Fruit fly (Drosophila melanogaster) whole organism, larva: ENCODE measurements around the gene CG14427.
A peak's percentile ranks its signal among the peaks of the same experiment; 100 is the strongest.

Experiments
- noc ChIP-seq: fragments of 200-800 bp; sonication (Bioruptor generic); optimal IDR thresholded peaks from 3 replicates; lab custom pipeline; 2019; ENCODE audit warnings: missing biosample characterization, mild to moderate bottlenecking, missing genetic modification characterization, moderate library complexity

Gene CG14427

DNA sequence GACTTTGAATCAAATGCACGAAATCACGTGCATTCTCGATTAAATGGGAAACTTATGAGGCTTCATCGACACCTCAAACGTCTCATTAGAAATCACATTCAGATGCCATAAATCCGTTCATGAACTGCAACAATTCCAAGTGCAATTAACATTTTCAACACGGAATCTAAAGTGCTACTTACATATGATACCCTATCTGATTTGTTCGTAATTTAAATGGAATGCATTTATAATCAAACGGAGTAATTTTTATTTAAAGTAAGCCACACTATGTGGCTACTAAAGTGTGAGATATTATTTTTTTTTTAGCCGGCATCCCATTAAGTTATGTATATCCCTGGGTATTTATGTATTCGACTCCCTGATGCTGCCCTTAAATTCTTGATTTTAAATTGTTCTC is 32.7 kb upstream of the CG14427 start:
- no peak for TF ChIP-seq noc (tag; lab: Kevin White, UChicago)

DNA sequence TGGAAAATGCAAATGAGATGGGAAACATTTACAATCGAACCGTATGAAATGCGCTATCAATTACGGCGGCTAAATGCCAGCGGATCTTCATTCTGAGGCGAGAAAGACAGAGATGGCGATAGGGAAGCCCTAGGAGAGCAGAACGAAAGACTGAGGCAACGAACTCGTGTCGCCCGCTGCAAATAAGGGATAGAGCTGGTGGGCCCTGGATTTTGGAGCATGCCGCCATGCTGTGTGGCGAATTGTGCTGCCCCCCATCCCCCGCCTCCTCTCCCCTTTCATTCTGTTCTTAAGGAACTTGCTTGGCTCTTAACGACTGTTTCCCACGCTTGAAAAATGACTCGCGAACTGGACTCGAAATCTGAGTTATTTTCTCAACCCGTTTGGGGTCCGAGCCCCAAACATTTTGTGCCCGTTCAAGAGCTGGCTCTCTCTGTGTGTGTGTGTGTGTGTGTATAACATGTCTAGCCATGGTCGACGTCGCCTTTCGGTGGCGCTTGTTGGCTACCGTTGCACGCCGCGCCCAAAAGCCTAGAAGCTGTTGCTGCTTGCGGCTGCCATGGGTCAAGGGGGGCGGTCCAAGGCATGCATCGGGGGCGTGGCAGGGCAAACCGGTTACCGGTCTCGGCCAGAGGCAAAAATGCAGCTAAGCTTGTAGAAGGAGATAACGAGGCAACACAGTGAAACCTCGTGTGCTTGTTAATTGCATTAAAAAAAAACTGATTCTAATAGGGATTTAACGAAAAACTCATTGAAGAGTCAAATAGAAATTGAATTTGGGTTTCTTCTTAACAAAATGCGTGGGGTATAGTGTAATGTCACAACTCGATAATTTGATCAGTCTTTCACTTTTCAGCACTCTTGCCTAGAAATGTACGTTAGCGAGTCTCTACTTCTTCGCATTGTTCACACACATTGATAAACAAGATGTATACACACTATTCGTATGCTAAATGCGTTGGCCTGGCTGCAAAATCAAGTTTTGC is 32.0 kb upstream of the CG14427 start:
- TF ChIP-seq noc (tag; lab: Kevin White, UChicago), result no peak

DNA sequence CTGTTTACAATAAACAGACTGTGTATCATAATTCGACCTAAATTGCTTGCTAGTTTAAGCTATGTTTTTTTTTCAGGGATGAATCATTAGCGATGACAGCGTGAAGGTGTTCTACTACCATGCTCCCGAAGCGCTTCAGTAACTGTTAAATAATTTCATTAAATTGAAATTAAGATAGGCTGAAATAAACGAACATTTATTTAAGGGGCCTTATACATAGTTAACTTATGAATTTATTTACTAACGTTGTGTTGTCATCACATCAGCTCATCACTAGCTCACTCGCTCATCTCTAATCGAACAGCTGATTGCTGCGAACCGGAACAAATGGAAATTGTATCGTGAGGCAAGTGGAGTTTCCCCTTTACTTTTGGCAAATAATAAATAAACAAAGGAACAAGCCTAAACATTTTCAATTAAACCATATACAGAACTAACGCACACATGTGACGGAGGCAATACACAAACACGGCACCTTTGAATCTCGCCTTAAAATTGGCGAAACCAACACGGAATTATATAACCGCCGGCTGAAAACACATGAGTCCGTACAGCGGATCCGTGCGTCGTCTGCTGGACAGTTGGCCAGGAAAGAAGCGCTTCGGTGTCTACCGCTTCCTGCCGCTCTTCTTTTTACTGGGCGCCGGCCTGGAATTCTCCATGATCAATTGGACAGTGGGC is 29.2 kb upstream of the CG14427 start, which contains the start of the genes cm, sloth1 and sloth2:
TSS of gene cm (minus strand) at position 83 of the 681 bp plus-strand sequence.
TSS of gene sloth1 (plus strand) at position 295 of the 681 bp plus-strand sequence.
TSS of gene sloth2 (plus strand) at position 295 of the 681 bp plus-strand sequence.
- peak; percentile 85 for TF ChIP-seq noc (tag; lab: Kevin White, UChicago)

DNA sequence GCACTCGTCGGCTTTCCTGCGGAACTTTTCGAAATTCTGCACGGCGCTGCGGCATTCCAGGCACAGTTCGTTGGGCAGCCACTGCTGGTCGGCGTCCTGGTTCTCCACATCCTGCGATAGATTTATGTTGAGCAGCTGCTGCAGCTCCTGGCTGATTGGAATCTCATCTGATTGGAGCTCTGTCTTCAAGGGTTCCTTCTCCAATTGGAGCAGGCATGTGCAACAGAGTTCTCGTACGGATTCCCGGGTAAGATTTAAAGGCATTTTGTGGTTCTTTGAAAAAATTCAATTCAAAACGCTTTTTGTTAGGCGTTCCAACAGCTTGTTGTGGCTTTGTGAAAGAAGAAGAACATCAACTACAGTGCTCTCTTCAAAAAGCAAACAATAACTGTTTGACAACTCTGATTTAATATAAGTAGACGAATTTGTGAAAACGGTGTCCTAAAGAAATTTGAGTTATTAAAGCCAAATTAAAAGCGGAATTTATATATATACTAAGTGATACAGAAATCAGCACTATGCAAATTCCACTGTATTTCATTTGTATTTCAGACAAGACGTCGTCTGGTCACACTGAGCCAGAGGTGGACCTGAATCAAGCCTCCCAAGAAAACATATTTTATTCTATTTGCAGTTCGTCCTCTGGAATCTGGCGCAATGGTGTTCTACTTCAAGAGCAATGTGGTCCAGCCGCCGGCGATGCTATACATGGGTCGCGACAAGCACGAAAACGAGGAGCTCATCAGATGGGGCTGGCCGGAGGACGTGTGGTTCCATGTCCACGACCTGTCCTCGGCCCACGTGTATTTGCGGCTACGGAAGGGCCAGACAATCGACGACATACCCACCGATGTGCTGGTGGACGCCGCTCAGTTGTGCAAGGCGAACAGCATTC is 26.8 kb upstream of the CG14427 start, which contains the start of the genes CG3032 and CG4593:
TSS of gene CG3032 (minus strand) at position 562 of the 895 bp plus-strand sequence.
TSS of gene CG4593 (plus strand) at position 568 of the 895 bp plus-strand sequence.
- peak; percentile 75 for TF ChIP-seq noc (tag; lab: Kevin White, UChicago)

DNA sequence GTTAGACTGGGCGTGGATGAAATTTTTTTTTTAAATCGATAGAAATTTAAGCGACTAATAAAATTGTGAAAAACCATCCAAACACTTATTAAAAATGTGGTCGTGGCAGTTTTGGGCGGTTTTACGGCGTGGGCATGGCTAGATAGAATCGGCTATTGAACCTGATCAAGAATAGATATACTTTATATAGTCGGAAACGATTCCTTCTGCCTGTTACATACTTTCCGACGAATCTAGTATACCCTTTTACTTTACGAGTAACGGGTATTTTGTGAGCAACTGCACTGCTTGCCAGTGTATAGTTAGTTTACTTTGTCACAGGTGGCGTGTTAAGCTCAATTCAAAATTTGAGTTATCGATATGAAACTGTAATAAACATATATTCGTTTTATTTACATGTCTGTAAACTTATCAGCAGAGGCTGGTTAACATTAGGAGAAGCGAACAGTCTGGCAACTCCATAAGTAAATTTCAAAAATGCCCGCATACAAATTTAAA is 25.4 kb upstream of the CG14427 start:
- TF ChIP-seq noc (tag; lab: Kevin White, UChicago), result no peak

DNA sequence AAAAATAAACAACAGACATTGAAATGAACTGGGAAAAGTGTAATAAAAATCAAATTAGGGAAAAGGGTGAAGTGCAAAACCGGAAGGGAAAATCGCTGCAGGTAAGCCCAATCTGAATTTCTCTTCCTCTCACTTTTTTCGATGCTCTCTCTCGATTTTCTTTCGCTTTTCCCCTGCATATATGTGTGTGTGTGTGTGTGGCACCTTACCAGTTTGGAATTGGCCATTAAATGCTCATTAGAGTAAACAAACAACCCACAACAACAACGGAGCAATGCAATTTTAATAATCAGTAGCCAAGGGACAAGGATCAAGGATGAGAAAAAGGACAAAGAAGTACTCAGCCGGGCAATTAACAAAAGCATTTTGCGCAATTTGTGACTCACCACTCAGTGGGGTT is 5.5 kb upstream of the CG14427 start:
- TF ChIP-seq noc (tag; lab: Kevin White, UChicago), result no peak

DNA sequence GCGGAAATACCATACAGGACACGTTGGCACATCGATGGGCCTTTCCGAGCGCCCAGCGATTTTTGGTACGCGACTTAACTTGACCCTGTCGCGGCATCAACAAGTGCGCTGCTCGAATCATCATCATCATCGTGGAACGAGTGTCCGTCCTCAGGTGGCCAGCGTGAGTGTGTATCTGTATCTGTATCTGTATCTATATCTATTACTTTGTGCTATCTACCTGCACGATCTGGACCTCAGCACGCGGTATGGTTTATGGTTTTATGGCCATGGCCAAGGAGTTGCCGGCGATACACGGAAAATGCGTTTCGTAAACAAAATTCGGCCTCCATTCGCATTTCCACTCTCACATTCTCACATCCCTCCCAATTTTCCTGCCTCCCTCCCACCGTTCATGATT is 3.3 kb upstream of the CG14427 start:
- no peak for TF ChIP-seq noc (tag; lab: Kevin White, UChicago)

DNA sequence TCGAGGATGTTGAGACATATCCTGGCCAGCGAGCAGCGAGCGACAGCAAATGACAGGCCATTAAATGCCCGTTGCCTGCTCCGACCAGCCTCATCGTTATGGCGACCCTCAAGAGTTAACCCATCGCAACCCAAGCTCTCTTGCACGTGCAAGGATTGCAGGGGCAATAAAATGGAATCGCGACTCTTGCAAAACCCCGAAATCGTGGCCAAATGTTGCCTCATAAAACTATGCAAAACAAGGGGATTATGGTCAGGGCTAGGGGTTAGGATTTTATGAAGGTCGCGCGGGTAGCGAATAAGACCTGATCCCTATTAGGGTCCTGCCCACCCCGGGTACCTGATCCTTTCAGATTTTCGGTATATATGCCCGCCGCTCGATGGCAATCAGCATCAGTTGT is 8.7 kb downstream of the CG14427 start, which contains the start of gene nullo:
TSS of gene nullo (plus strand) at position 390 of the 400 bp plus-strand sequence.
- no peak for TF ChIP-seq noc (tag; lab: Kevin White, UChicago)

DNA sequence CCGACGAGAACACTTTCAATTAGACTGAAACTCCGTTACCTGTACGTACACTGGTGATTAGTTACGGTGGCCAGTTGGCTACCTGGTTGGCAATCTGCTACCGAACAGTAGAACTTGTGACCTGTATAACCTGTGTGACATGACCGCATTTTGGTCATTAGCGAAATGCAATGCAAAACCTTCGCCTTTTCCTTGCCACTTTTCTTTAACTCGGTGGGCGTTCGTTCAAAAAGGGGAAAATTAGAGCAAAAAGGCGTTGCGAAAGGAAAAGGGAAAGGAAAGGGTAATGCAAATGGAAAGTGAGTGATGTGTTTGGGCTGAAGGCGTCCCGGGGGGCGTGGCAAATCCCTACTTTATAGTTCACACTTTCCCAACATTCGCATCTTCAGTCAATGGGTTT is 18.6 kb downstream of the CG14427 start:
- no peak for TF ChIP-seq noc (tag; lab: Kevin White, UChicago)

DNA sequence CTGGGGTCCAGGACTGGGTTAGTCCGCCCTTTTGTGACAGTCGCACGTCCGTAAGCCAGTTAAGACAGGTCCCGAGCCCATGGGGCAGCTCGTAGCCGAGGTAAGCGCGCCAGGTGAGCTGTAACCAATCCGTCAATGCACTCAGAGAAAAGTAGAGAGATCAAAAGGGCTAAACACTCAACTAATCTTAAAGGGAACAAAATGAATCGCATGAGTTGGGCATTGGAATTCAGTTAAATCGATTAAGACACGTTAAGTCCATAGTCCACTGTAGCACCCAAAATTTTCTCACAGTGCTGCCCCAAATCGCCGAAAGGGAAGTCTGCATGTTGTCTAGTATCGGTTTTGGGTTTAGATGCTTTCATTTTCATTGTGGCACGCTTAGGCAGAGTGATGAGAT is 23.2 kb downstream of the CG14427 start:
- no peak for TF ChIP-seq noc (tag; lab: Kevin White, UChicago)

DNA sequence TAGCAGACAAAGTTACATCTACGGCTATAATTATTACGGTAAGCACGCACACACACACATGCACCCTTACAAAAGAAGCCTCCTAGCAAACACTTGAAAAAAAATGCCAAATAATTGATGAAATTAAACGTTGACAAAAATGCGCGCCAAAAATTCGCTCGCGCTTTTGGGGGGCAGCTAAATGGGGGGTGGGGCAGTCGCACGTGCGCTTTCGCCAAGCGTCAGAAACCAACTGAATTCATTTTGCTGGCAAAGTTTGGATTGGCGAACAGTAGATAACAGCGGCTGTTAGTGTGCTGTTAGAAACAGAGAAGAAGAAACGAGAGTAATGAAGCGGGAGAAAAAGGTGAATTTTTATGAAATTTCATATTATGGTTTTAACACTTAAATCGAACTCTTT is 25.4 kb downstream of the CG14427 start, which contains the start of gene CG12541:
TSS of gene CG12541 (minus strand) at position 218 of the 400 bp plus-strand sequence.
- TF ChIP-seq noc (tag; lab: Kevin White, UChicago), result no peak

DNA sequence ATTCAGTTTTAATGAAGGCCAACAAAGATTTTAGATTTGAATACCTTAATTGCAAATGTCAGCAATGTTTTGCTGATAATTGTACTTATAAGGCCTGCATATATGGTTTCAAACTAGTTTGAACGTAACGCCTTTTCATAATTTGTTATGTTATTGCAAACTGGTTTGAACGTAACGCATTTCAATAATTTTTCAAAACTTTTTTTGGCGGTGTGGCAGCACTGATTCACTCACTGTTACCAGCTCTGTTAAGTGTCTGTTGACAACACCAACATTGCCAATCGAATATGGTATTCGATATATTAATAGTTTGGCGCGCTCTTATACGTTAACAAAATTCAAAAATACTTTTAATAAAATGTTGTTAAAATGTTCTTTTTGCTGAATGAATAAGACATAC is 26.2 kb downstream of the CG14427 start:
- no peak for TF ChIP-seq noc (tag; lab: Kevin White, UChicago)

DNA sequence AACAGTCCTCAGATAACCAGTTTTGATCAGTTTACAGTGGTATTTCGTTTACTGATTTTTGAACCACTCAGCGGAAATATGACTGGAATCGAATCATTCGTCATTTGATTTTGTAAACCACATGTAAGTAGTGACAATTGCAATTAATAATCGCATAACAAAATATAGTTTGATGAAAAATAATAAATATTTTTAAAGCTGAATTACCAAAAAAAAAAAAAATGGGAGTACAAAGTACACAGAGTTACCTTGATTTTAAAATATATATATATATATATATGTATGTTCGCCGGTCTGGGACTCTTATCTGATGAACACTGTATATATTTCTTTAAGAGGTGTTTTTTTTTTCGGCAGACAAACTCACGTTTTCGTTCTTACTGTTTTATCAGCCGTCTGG is 26.8 kb downstream of the CG14427 start:
- peak; percentile 45 for TF ChIP-seq noc (tag; lab: Kevin White, UChicago)

DNA sequence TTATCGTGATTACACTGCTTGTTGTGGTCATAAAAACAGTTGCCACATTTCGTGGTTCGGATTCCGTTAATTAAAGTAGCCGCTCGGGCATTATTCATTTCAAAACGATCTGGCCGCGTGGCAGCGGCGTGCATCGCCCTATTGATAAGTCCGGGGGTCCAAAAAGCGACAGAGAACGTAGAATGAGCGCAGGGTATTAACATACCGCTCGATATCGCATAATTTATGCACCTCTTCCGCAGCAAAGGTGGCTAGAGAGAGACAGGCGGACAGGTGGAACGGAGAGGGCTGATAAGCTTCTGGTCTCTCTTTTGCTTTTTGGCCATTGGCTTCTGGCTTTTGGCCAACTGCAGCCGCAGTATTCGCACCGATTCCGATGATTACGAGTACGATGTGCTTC is 27.7 kb downstream of the CG14427 start:
- TF ChIP-seq noc (tag; lab: Kevin White, UChicago), result peak; percentile 15
